Worm (Caenorhabditis elegans) whole organism, young adult: ENCODE data around the gene Y116F11B.7.

ENCODE experiments used
- C06A6.2 ChIP-seq: fragments of 200-800 bp; sonication (Bioruptor generic); conservative IDR thresholded peaks from 2 replicates; pipeline ENCODE4 v1.3.6; 2022; ENCODE audit warnings: missing genetic modification characterization, missing compliant biosample characterization
- D2030.7 ChIP-seq: fragments of 200-800 bp; sonication (Bioruptor generic); IDR thresholded peaks from 2 replicates; pipeline ENCODE4 v1.3.6; 2022; ENCODE audit warnings: missing genetic modification reagents, missing genetic modification characterization, missing compliant biosample characterization
- F22D6.2 ChIP-seq: sonication (generic microtip); optimal IDR thresholded peaks from 2 replicates; lab custom pipeline; 2016; ENCODE audit warnings: mild to moderate bottlenecking, missing genetic modification characterization, missing compliant biosample characterization
- F23B12.7 ChIP-seq: sonication (generic microtip); optimal IDR thresholded peaks from 2 replicates; lab custom pipeline; 2017; ENCODE audit warnings: missing genetic modification characterization, mild to moderate bottlenecking, missing compliant biosample characterization, antibody characterized with exemption, moderate library complexity; ENCODE audit not compliant: insufficient read depth
- F39B2.1 ChIP-seq: fragments of 200-800 bp; sonication (Bioruptor generic); IDR thresholded peaks from 2 replicates; pipeline ENCODE4 v1.3.6; 2022; ENCODE audit warnings: missing genetic modification reagents, missing genetic modification characterization, missing compliant biosample characterization
- F49E8.2 ChIP-seq: sonication (generic microtip); optimal IDR thresholded peaks from 3 replicates; lab custom pipeline; 2017; ENCODE audit warnings: missing genetic modification characterization, mild to moderate bottlenecking, missing compliant biosample characterization, antibody characterized with exemption, moderate library complexity; ENCODE audit not compliant: insufficient read depth
- K11D2.4 ChIP-seq: fragments of 200-800 bp; sonication (Bioruptor generic); IDR thresholded peaks from 2 replicates; pipeline ENCODE4 v1.3.6; 2022; ENCODE audit warnings: missing genetic modification reagents, missing genetic modification characterization, missing compliant biosample characterization
- T26A5.8 ChIP-seq: sonication (generic microtip); optimal IDR thresholded peaks from 2 replicates; lab custom pipeline; 2016; ENCODE audit warnings: missing genetic modification characterization, missing compliant biosample characterization
- Y53F4B.3 ChIP-seq: fragments of 200-800 bp; sonication (Bioruptor generic); IDR thresholded peaks from 2 replicates; pipeline ENCODE4 v1.3.6; 2022; ENCODE audit warnings: missing genetic modification reagents, missing genetic modification characterization, missing compliant biosample characterization
- Y53G8AR.9 ChIP-seq: fragments of 200-800 bp; sonication (Bioruptor generic); conservative IDR thresholded peaks from 2 replicates; pipeline ENCODE4 v1.3.6; 2022; ENCODE audit warnings: missing genetic modification reagents, missing genetic modification characterization, missing compliant biosample characterization
- Y67H2A.10 ChIP-seq: fragments of 200-800 bp; sonication (Bioruptor generic); conservative IDR thresholded peaks from 2 replicates; pipeline ENCODE4 v1.3.6; 2022; ENCODE audit warnings: missing genetic modification reagents, missing genetic modification characterization, missing compliant biosample characterization
- akir-1 ChIP-seq: fragments of 200-800 bp; sonication (Bioruptor generic); optimal IDR thresholded peaks from 2 replicates; lab custom pipeline; 2018; ENCODE audit warnings: mild to moderate bottlenecking, missing genetic modification characterization, moderate library complexity, missing compliant biosample characterization
- ccch-3 ChIP-seq: fragments of 200-800 bp; sonication (Bioruptor generic); optimal IDR thresholded peaks from 2 replicates; lab custom pipeline; 2018; ENCODE audit warnings: mild to moderate bottlenecking, missing genetic modification characterization, missing compliant biosample characterization
- ceh-100 ChIP-seq: fragments of 200-800 bp; sonication (Bioruptor generic); IDR thresholded peaks from 2 replicates; pipeline ENCODE4 v1.3.6; 2022; ENCODE audit warnings: missing genetic modification reagents, missing genetic modification characterization, missing compliant biosample characterization
- ceh-58 ChIP-seq: fragments of 200-800 bp; sonication (Bioruptor generic); IDR thresholded peaks from 2 replicates; pipeline ENCODE4 v1.3.6; 2022; ENCODE audit warnings: missing genetic modification characterization, missing compliant biosample characterization
- dpl-1 ChIP-seq: fragments of 150-350 bp; optimal IDR thresholded peaks from 2 replicates; lab custom pipeline; 2014; ENCODE audit warnings: missing biosample characterization, missing genetic modification reagents, missing genetic modification characterization
- egrh-3 ChIP-seq: fragments of 200-800 bp; sonication (Bioruptor generic); IDR thresholded peaks from 2 replicates; pipeline ENCODE4 v1.3.6; 2022; ENCODE audit warnings: missing genetic modification reagents, missing genetic modification characterization, missing compliant biosample characterization
- hmg-1.2 ChIP-seq: fragments of 200-800 bp; sonication (Bioruptor generic); IDR thresholded peaks from 2 replicates; pipeline ENCODE4 v1.3.6; 2022; ENCODE audit warnings: missing genetic modification reagents, missing genetic modification characterization, missing compliant biosample characterization
- let-526 ChIP-seq: fragments of 200-800 bp; sonication (Bioruptor generic); IDR thresholded peaks from 2 replicates; pipeline ENCODE4 v1.3.6; 2022; ENCODE audit warnings: missing genetic modification reagents, missing genetic modification characterization, missing compliant biosample characterization
- lir-1 ChIP-seq: fragments of 200-800 bp; sonication (Bioruptor generic); conservative IDR thresholded peaks from 2 replicates; pipeline ENCODE4 v1.3.6; 2022; ENCODE audit warnings: missing genetic modification reagents, missing genetic modification characterization, missing compliant biosample characterization
- madf-10 ChIP-seq: sonication (generic microtip); optimal IDR thresholded peaks from 2 replicates; lab custom pipeline; 2016; ENCODE audit warnings: mild to moderate bottlenecking, missing genetic modification characterization, missing compliant biosample characterization
- mxl-1 ChIP-seq: sonication (generic microtip); optimal IDR thresholded peaks from 2 replicates; lab custom pipeline; 2016; ENCODE audit warnings: missing genetic modification characterization, missing compliant biosample characterization
- nhr-120 ChIP-seq: fragments of 200-800 bp; sonication (Bioruptor generic); IDR thresholded peaks from 2 replicates; pipeline ENCODE4 v1.3.6; 2022; ENCODE audit warnings: missing genetic modification characterization, missing compliant biosample characterization
- pbrm-1 ChIP-seq: fragments of 200-800 bp; sonication (Bioruptor generic); IDR thresholded peaks from 2 replicates; pipeline ENCODE4 v1.3.6; 2022; ENCODE audit warnings: missing genetic modification reagents, missing genetic modification characterization, missing compliant biosample characterization
- rcor-1 ChIP-seq: fragments of 200-800 bp; sonication (Bioruptor generic); IDR thresholded peaks from 2 replicates; pipeline ENCODE4 v1.3.6; 2022; ENCODE audit warnings: missing genetic modification reagents, missing genetic modification characterization, missing compliant biosample characterization
- sea-2 ChIP-seq: fragments of 200-800 bp; sonication (Bioruptor generic); IDR thresholded peaks from 2 replicates; pipeline ENCODE4 v1.3.6; 2022; ENCODE audit warnings: missing genetic modification characterization, missing compliant biosample characterization
- snpc-1.3 ChIP-seq: sonication (generic microtip); optimal IDR thresholded peaks from 2 replicates; lab custom pipeline; 2017; ENCODE audit warnings: missing genetic modification characterization, mild to moderate bottlenecking, missing compliant biosample characterization, antibody characterized with exemption, moderate library complexity, missing genotype, missing genetic modification reagents; ENCODE audit not compliant: insufficient read depth
- somi-1 ChIP-seq: fragments of 200-800 bp; sonication (Bioruptor generic); optimal IDR thresholded peaks from 2 replicates; lab custom pipeline; 2018; ENCODE audit warnings: mild to moderate bottlenecking, missing genetic modification characterization, missing compliant biosample characterization
- sptf-2 ChIP-seq: fragments of 200-800 bp; sonication (Bioruptor generic); optimal IDR thresholded peaks from 2 replicates; lab custom pipeline; 2018; ENCODE audit warnings: mild to moderate bottlenecking, missing genetic modification characterization, missing compliant biosample characterization
- tbp1 ChIP-seq: fragments of 200-800 bp; sonication (Bioruptor generic); optimal IDR thresholded peaks from 2 replicates; lab custom pipeline; 2018; ENCODE audit warnings: mild to moderate bottlenecking, missing genetic modification characterization, missing compliant biosample characterization
- tbx-9 ChIP-seq: sonication (generic microtip); optimal IDR thresholded peaks from 2 replicates; lab custom pipeline; 2016; ENCODE audit warnings: borderline replicate concordance, missing genetic modification characterization, inconsistent platforms, missing compliant biosample characterization
- tlf-1 ChIP-seq: fragments of 200-800 bp; sonication (Bioruptor generic); optimal IDR thresholded peaks from 2 replicates; lab custom pipeline; 2018; ENCODE audit warnings: mild to moderate bottlenecking, missing genetic modification characterization, missing compliant biosample characterization
- unc-130 ChIP-seq: sonication (generic microtip); optimal IDR thresholded peaks from 2 replicates; lab custom pipeline; 2016; ENCODE audit warnings: missing genetic modification reagents, missing genetic modification characterization, missing compliant biosample characterization
- zfh-2 ChIP-seq: fragments of 200-800 bp; sonication (Bioruptor generic); conservative IDR thresholded peaks from 2 replicates; pipeline ENCODE4 v1.3.6; 2022; ENCODE audit warnings: missing genetic modification reagents, missing genetic modification characterization, missing compliant biosample characterization
- ztf-28 ChIP-seq: fragments of 200-800 bp; sonication (Bioruptor generic); IDR thresholded peaks from 2 replicates; pipeline ENCODE4 v1.3.6; 2022; ENCODE audit warnings: missing genetic modification reagents, missing genetic modification characterization, missing compliant biosample characterization
- ztf-3 ChIP-seq: fragments of 200-800 bp; sonication (Bioruptor generic); optimal IDR thresholded peaks from 2 replicates; lab custom pipeline; 2018; ENCODE audit warnings: mild to moderate bottlenecking, missing genetic modification characterization, missing compliant biosample characterization

Gene Y116F11B.7

ce11 chrV:19856335-19856734, 8.2 kb downstream of the Y116F11B.7 start:
- TF ChIP-seq K11D2.4 (GFP tag; lab: Robert Waterston, UW) (no peak), F49E8.2 (tag; lab: Kevin White, UChicago) (no peak), sea-2 (GFP tag; lab: Robert Waterston, UW) (no peak), F39B2.1 (GFP tag; lab: Robert Waterston, UW) (no peak), madf-10 (tag; lab: Kevin White, UChicago) (no peak), F23B12.7 (tag; lab: Kevin White, UChicago) (no peak), hmg-1.2 (GFP tag; lab: Robert Waterston, UW) (peak; percentile 62), pbrm-1 (no peak), ceh-58 (0 out of 2 replicates have a peak, but pooled peaks have one; percentile 80), Y53F4B.3 (GFP tag; lab: Robert Waterston, UW) (no peak), F22D6.2 (no peak), ztf-3 (no peak), egrh-3 (0 out of 2 replicates have a peak, but pooled peaks have one; percentile 7)
- TF ChIP-seq, all 124 proteins: peak for 3

ce11 chrV:19856933-19857332, 8.8 kb downstream of the Y116F11B.7 start:
- TF ChIP-seq somi-1 (GFP tag; lab: Kevin White, UChicago): no peak
- peak; percentile 59; the same call in 1 of the 2 replicates for TF ChIP-seq zfh-2

ce11 chrV:19857334-19857733, 9.2 kb downstream of the Y116F11B.7 start, which contains the start of gene Y116F11B.8:
Gene Y116F11B.8, plus strand, starts transcription at chrV:19857634.
- TF ChIP-seq ztf-28 (GFP tag; lab: Robert Waterston, UW): no peak
- TF ChIP-seq ccch-3 (GFP tag; lab: Kevin White, UChicago): no peak
- no peak for TF ChIP-seq akir-1 (GFP tag; lab: Kevin White, UChicago)
- TF ChIP-seq C06A6.2: no peak
- no peak for TF ChIP-seq let-526 (GFP tag; lab: Robert Waterston, UW)
- no peak for TF ChIP-seq rcor-1 (GFP tag; lab: Robert Waterston, UW)

- TF ChIP-seq egrh-3 (peak; percentile 81), dpl-1 (GFP tag; lab: Kevin White, UChicago) (no peak)
Observed at ce11 chrV:19860225-19860624, 12.1 kb downstream of the Y116F11B.7 start.

ce11 chrV:19867883-19868282, 19.8 kb downstream of the Y116F11B.7 start, which contains the start of gene Y116F11B.9:
Gene Y116F11B.9, minus strand, starts transcription at chrV:19867983.
- TF ChIP-seq tbp1 (GFP tag; lab: Kevin White, UChicago): no peak
- no peak for TF ChIP-seq Y67H2A.10 (GFP tag; lab: Robert Waterston, UW)
- TF ChIP-seq unc-130 (GFP tag; lab: Kevin White, UChicago): no peak
- TF ChIP-seq Y53G8AR.9 (GFP tag; lab: Robert Waterston, UW): no peak
- TF ChIP-seq ztf-3: no peak
- no peak for TF ChIP-seq D2030.7
- TF ChIP-seq T26A5.8 (tag; lab: Kevin White, UChicago): no peak
- no peak for TF ChIP-seq ceh-100 (GFP tag; lab: Robert Waterston, UW)
- no peak for TF ChIP-seq sptf-2 (GFP tag; lab: Kevin White, UChicago)
- TF ChIP-seq nhr-120 (GFP tag; lab: Robert Waterston, UW): no peak
- TF ChIP-seq tbx-9 (tag; lab: Kevin White, UChicago): no peak
- no peak for TF ChIP-seq mxl-1 (tag; lab: Kevin White, UChicago)
- TF ChIP-seq snpc-1.3: no peak
- TF ChIP-seq lir-1: no peak
- TF ChIP-seq rcor-1 (GFP tag; lab: Robert Waterston, UW): no peak
- TF ChIP-seq tlf-1 (GFP tag; lab: Kevin White, UChicago): no peak
